Worm (Caenorhabditis elegans): Measurements from ENCODE around the gene srx-86.

- no peak for TF ChIP-seq pha-4 (tag; optimal IDR thresholded peaks at IDR 0.05)
- TF ChIP-seq F23B12.7 (tag; optimal IDR thresholded peaks at IDR 0.05; ENCODE audit: insufficient read depth) = no peak
- TF ChIP-seq akir-1 (GFP tag; optimal IDR thresholded peaks at IDR 0.05) = no peak
- TF ChIP-seq nfya-2 (GFP tag; IDR thresholded peaks at IDR 0.05) = no peak
Observed at ce11 chrV:11606424-11606823, 43.7 kb downstream of the srx-86 start, which contains the start of gene idpp-16.
